Fruit fly (Drosophila melanogaster): ENCODE results near the gene Obp28a.
A peak's percentile ranks its signal among the peaks of the same experiment; 100 is the strongest.

- TF ChIP-seq Ets98B (GFP tag; IDR thresholded peaks at IDR 0.05) (peak; percentile 71), Pif1A (GFP tag; optimal IDR thresholded peaks at IDR 0.05) (peak; percentile 5), CG12605 (GFP tag; IDR thresholded peaks at IDR 0.05) (no peak), D1 (tag; optimal IDR thresholded peaks at IDR 0.05) (no peak), CG14655 (GFP tag; optimal IDR thresholded peaks at IDR 0.05) (peak; percentile 27), Snoo (tag; optimal IDR thresholded peaks at IDR 0.05) (peak; percentile 76), CG17806 (tag; optimal IDR thresholded peaks at IDR 0.05) (peak; percentile 44), CG8301 (tag; optimal IDR thresholded peaks at IDR 0.05) (peak; percentile 1), CG13204 (GFP tag; optimal IDR thresholded peaks at IDR 0.05) (no peak), rn (GFP tag; IDR thresholded peaks at IDR 0.05) (peak; percentile 73), EcR (GFP tag; optimal IDR thresholded peaks at IDR 0.05) (no peak), CG15710 (tag; optimal IDR thresholded peaks at IDR 0.05) (peak; percentile 58)
Measured at dm6 chr2L:7534917-7535316, 37.8 kb upstream of the Obp28a start.

All from whole organism, pupa.